Fruit fly (Drosophila melanogaster): ENCODE data around the gene CG31465.

The CG31465 gene

dm6 chr3R:21864484-21864883, 16.1 kb upstream of the CG31465 start:
- TF ChIP-seq usp (GFP tag; optimal IDR thresholded peaks at IDR 0.05): no peak

dm6 chr3R:21864992-21865391, 15.6 kb upstream of the CG31465 start, which contains the start of gene lsn:
Gene lsn, plus strand, starts transcription at chr3R:21865168.
- TF ChIP-seq usp (GFP tag; optimal IDR thresholded peaks at IDR 0.05): no peak
- TF ChIP-seq CG8478 (optimal IDR thresholded peaks at IDR 0.05): no peak

dm6 chr3R:21867819-21868218, 12.8 kb upstream of the CG31465 start, which contains the start of the genes CG6569 and Cby:
Gene CG6569, minus strand, starts transcription at chr3R:21867919.
Gene Cby, plus strand, starts transcription at chr3R:21868003.
- no peak for TF ChIP-seq usp (GFP tag; optimal IDR thresholded peaks at IDR 0.05)
- TF ChIP-seq EcR (GFP tag; optimal IDR thresholded peaks at IDR 0.05): no peak
- TF ChIP-seq pan (optimal IDR thresholded peaks at IDR 0.05): no peak
- TF ChIP-seq Dll (optimal IDR thresholded peaks at IDR 0.05): no peak
- no peak for TF ChIP-seq psq (optimal IDR thresholded peaks at IDR 0.05)
- no peak for TF ChIP-seq CG8478 (optimal IDR thresholded peaks at IDR 0.05)

- TF ChIP-seq EcR (GFP tag; optimal IDR thresholded peaks at IDR 0.05) (no peak), Dll (optimal IDR thresholded peaks at IDR 0.05) (no peak), pan (optimal IDR thresholded peaks at IDR 0.05) (no peak), psq (optimal IDR thresholded peaks at IDR 0.05) (no peak), usp (GFP tag; optimal IDR thresholded peaks at IDR 0.05) (no peak), CG8478 (optimal IDR thresholded peaks at IDR 0.05) (no peak)
Measured at dm6 chr3R:21869464-21870100, 11.0 kb upstream of the CG31465 start, which contains the start of gene CG31174. Gene CG31174, minus strand, starts transcription at chr3R:21869514.

- TF ChIP-seq usp (GFP tag; optimal IDR thresholded peaks at IDR 0.05) (no peak), CG8478 (optimal IDR thresholded peaks at IDR 0.05) (no peak), psq (optimal IDR thresholded peaks at IDR 0.05) (no peak), pan (optimal IDR thresholded peaks at IDR 0.05) (no peak), EcR (GFP tag; optimal IDR thresholded peaks at IDR 0.05) (no peak), Dll (optimal IDR thresholded peaks at IDR 0.05) (no peak)
Measured at dm6 chr3R:21870158-21870971, 10.2 kb upstream of the CG31465 start, which contains the start of gene CG31431. Gene CG31431, plus strand, starts transcription at chr3R:21870681.

dm6 chr3R:21871348-21871940, 9.2 kb upstream of the CG31465 start:
- no peak for TF ChIP-seq CG8478 (optimal IDR thresholded peaks at IDR 0.05)
- no peak for TF ChIP-seq usp (GFP tag; optimal IDR thresholded peaks at IDR 0.05)
- TF ChIP-seq pan (optimal IDR thresholded peaks at IDR 0.05): no peak
- no peak for TF ChIP-seq EcR (GFP tag; optimal IDR thresholded peaks at IDR 0.05)
- TF ChIP-seq psq (optimal IDR thresholded peaks at IDR 0.05): no peak
- no peak for TF ChIP-seq Dll (optimal IDR thresholded peaks at IDR 0.05)

dm6 chr3R:21873439-21873838, 7.2 kb upstream of the CG31465 start, which contains the start of gene CG31178:
Gene CG31178, plus strand, starts transcription at chr3R:21873739.
- no peak for TF ChIP-seq usp (GFP tag; optimal IDR thresholded peaks at IDR 0.05)
- TF ChIP-seq Dll (optimal IDR thresholded peaks at IDR 0.05): no peak
- TF ChIP-seq EcR (GFP tag; optimal IDR thresholded peaks at IDR 0.05): no peak
- no peak for TF ChIP-seq pan (optimal IDR thresholded peaks at IDR 0.05)
- TF ChIP-seq psq (optimal IDR thresholded peaks at IDR 0.05): no peak
- TF ChIP-seq CG8478 (optimal IDR thresholded peaks at IDR 0.05): no peak

dm6 chr3R:21874982-21875466, 5.6 kb upstream of the CG31465 start, which contains the start of gene CG6656:
Gene CG6656, plus strand, starts transcription at chr3R:21875293.
- no peak for TF ChIP-seq psq (optimal IDR thresholded peaks at IDR 0.05)
- no peak for TF ChIP-seq Dll (optimal IDR thresholded peaks at IDR 0.05)
- TF ChIP-seq pan (optimal IDR thresholded peaks at IDR 0.05): peak; percentile 72
- no peak for TF ChIP-seq usp (GFP tag; optimal IDR thresholded peaks at IDR 0.05)
- TF ChIP-seq CG8478 (optimal IDR thresholded peaks at IDR 0.05): peak; percentile 68

dm6 chr3R:21877636-21878035, 3.0 kb upstream of the CG31465 start, which contains the start of gene P5CDh2:
Gene P5CDh2, plus strand, starts transcription at chr3R:21877936.
- TF ChIP-seq pan (optimal IDR thresholded peaks at IDR 0.05) (no peak), psq (optimal IDR thresholded peaks at IDR 0.05) (no peak), CG8478 (optimal IDR thresholded peaks at IDR 0.05) (no peak), usp (GFP tag; optimal IDR thresholded peaks at IDR 0.05) (no peak), Dll (optimal IDR thresholded peaks at IDR 0.05) (no peak)

- no peak for TF ChIP-seq CG8478 (optimal IDR thresholded peaks at IDR 0.05)
- TF ChIP-seq EcR (GFP tag; optimal IDR thresholded peaks at IDR 0.05): no peak
- no peak for TF ChIP-seq pan (optimal IDR thresholded peaks at IDR 0.05)
Measured at dm6 chr3R:21878473-21878872, 2.1 kb upstream of the CG31465 start, which contains the start of gene CG34148. Gene CG34148, minus strand, starts transcription at chr3R:21878686.

- TF ChIP-seq CG8478 (optimal IDR thresholded peaks at IDR 0.05) (no peak), psq (optimal IDR thresholded peaks at IDR 0.05) (no peak), pan (optimal IDR thresholded peaks at IDR 0.05) (no peak), EcR (GFP tag; optimal IDR thresholded peaks at IDR 0.05) (no peak), usp (GFP tag; optimal IDR thresholded peaks at IDR 0.05) (no peak), Dll (optimal IDR thresholded peaks at IDR 0.05) (no peak)
Measured at dm6 chr3R:21884354-21884753, 3.7 kb downstream of the CG31465 start, which contains the start of gene fit. Gene fit, minus strand, starts transcription at chr3R:21884454.

- no peak for TF ChIP-seq usp (GFP tag; optimal IDR thresholded peaks at IDR 0.05)
Measured at dm6 chr3R:21885450-21885849, 4.8 kb downstream of the CG31465 start, which contains the start of gene CG17819. Gene CG17819, minus strand, starts transcription at chr3R:21885550.
